Worm (Caenorhabditis elegans) whole organism, mixed stage, embryonic: ENCODE results near the gene sri-73.

Experiments
- M03D4.4 ChIP-seq: sonication (generic microtip); optimal IDR thresholded peaks from 2 replicates; lab custom pipeline; 2017; ENCODE audit warnings: mild to moderate bottlenecking, missing genetic modification characterization, missing compliant biosample characterization
- blmp-1 ChIP-seq: fragments of 150-350 bp; optimal IDR thresholded peaks from 2 replicates; lab custom pipeline; 2014; ENCODE audit warnings: missing biosample characterization, missing genetic modification characterization
- ceh-43 ChIP-seq: fragments of 200-800 bp; sonication (Bioruptor generic); optimal IDR thresholded peaks from 2 replicates; lab custom pipeline; 2018; ENCODE audit warnings: mild to moderate bottlenecking, missing genetic modification characterization, moderate library complexity, missing compliant biosample characterization
- ceh-83 ChIP-seq: fragments of 200-800 bp; sonication (Bioruptor generic); optimal IDR thresholded peaks from 2 replicates; lab custom pipeline; 2018; ENCODE audit warnings: mild to moderate bottlenecking, missing genetic modification characterization, missing compliant biosample characterization
- ces-1 ChIP-seq: fragments of 150-350 bp; optimal IDR thresholded peaks from 2 replicates; lab custom pipeline; 2014; ENCODE audit warnings: missing biosample characterization, missing genetic modification reagents, missing genetic modification characterization
- cnd-1 ChIP-seq: fragments of 200-800 bp; sonication (Bioruptor generic); optimal IDR thresholded peaks from 2 replicates; lab custom pipeline; 2018; ENCODE audit warnings: mild to moderate bottlenecking, missing genetic modification characterization, missing compliant biosample characterization
- drap-1 ChIP-seq: fragments of 200-800 bp; sonication (Bioruptor generic); optimal IDR thresholded peaks from 3 replicates; lab custom pipeline; 2018; ENCODE audit warnings: mild to moderate bottlenecking, missing genetic modification characterization, missing compliant biosample characterization
- elt-1 ChIP-seq: sonication (generic microtip); optimal IDR thresholded peaks from 2 replicates; lab custom pipeline; 2017; ENCODE audit warnings: missing genetic modification characterization, mild to moderate bottlenecking, missing compliant biosample characterization, antibody characterized with exemption, moderate library complexity, borderline replicate concordance; ENCODE audit not compliant: insufficient read depth
- elt-3 ChIP-seq: fragments of 150-350 bp; optimal IDR thresholded peaks from 2 replicates; lab custom pipeline; 2014; ENCODE audit warnings: missing biosample characterization, missing genetic modification characterization
- flh-1 ChIP-seq: fragments of 200-800 bp; sonication (Bioruptor generic); optimal IDR thresholded peaks from 2 replicates; lab custom pipeline; 2018; ENCODE audit warnings: mild to moderate bottlenecking, missing genetic modification characterization, moderate library complexity, missing compliant biosample characterization
- ham-2 ChIP-seq: fragments of 200-800 bp; sonication (Bioruptor generic); optimal IDR thresholded peaks from 2 replicates; lab custom pipeline; 2018; ENCODE audit warnings: mild to moderate bottlenecking, missing genetic modification characterization, missing compliant biosample characterization
- hlh-1 ChIP-seq: fragments of 150-350 bp; optimal IDR thresholded peaks from 2 replicates; lab custom pipeline; 2014; ENCODE audit warnings: missing biosample characterization, missing genetic modification reagents, missing genetic modification characterization
- lin-13 ChIP-seq: fragments of 150-350 bp; optimal IDR thresholded peaks from 2 replicates; lab custom pipeline; 2014; ENCODE audit warnings: missing biosample characterization, missing genetic modification characterization
- lin-32 ChIP-seq: fragments of 200-800 bp; sonication (Bioruptor generic); optimal IDR thresholded peaks from 2 replicates; lab custom pipeline; 2018; ENCODE audit warnings: mild to moderate bottlenecking, missing genetic modification characterization, missing compliant biosample characterization
- lsy-2 ChIP-seq: fragments of 150-350 bp; optimal IDR thresholded peaks from 2 replicates; lab custom pipeline; 2014; ENCODE audit warnings: missing biosample characterization, missing genetic modification characterization
- mab-5 ChIP-seq: fragments of 150-350 bp; optimal IDR thresholded peaks from 2 replicates; lab custom pipeline; 2014; ENCODE audit warnings: missing biosample characterization, missing genetic modification characterization
- mep-1 ChIP-seq: fragments of 150-350 bp; optimal IDR thresholded peaks from 2 replicates; lab custom pipeline; 2017; ENCODE audit warnings: missing biosample characterization, missing genetic modification reagents, missing genetic modification characterization, inconsistent platforms
- mls-2 ChIP-seq: sonication (generic microtip); optimal IDR thresholded peaks from 2 replicates; lab custom pipeline; 2016; ENCODE audit warnings: mild to moderate bottlenecking, missing genetic modification characterization, moderate library complexity, missing compliant biosample characterization
- nhr-12 ChIP-seq: fragments of 150-350 bp; optimal IDR thresholded peaks from 2 replicates; lab custom pipeline; 2014; ENCODE audit warnings: missing biosample characterization, missing genetic modification characterization
- nhr-2 ChIP-seq: fragments of 150-350 bp; optimal IDR thresholded peaks from 2 replicates; lab custom pipeline; 2014; ENCODE audit warnings: missing biosample characterization, missing genetic modification characterization
- nhr-237 ChIP-seq: fragments of 150-350 bp; optimal IDR thresholded peaks from 2 replicates; lab custom pipeline; 2014; ENCODE audit warnings: missing biosample characterization, missing genetic modification characterization
- nhr-28 ChIP-seq: fragments of 150-350 bp; optimal IDR thresholded peaks from 2 replicates; lab custom pipeline; 2014; ENCODE audit warnings: missing biosample characterization, missing genetic modification characterization
- pha-4 ChIP-seq: fragments of 150-350 bp; optimal IDR thresholded peaks from 2 replicates; lab custom pipeline; 2018; ENCODE audit warnings: missing biosample characterization, missing genetic modification reagents, missing genetic modification characterization
- sem-2 ChIP-seq: fragments of 200-800 bp; sonication (Bioruptor generic); optimal IDR thresholded peaks from 2 replicates; lab custom pipeline; 2018; ENCODE audit warnings: mild to moderate bottlenecking, missing genetic modification characterization, missing compliant biosample characterization
- snpc-4 ChIP-seq: fragments of 150-350 bp; optimal IDR thresholded peaks from 2 replicates; lab custom pipeline; 2014; ENCODE audit warnings: missing biosample characterization, missing genetic modification characterization
- sptf-1 ChIP-seq: sonication (generic microtip); optimal IDR thresholded peaks from 2 replicates; lab custom pipeline; 2017; ENCODE audit warnings: mild to moderate bottlenecking, missing genetic modification characterization, moderate library complexity, missing compliant biosample characterization
- unc-120 ChIP-seq: sonication (generic microtip); optimal IDR thresholded peaks from 2 replicates; lab custom pipeline; 2017; ENCODE audit warnings: missing genetic modification characterization, missing compliant biosample characterization; ENCODE audit not compliant: poor library complexity, severe bottlenecking
- unc-39 ChIP-seq: fragments of 150-350 bp; optimal IDR thresholded peaks from 2 replicates; lab custom pipeline; 2014; ENCODE audit warnings: missing biosample characterization, missing genetic modification characterization
- unc-62 ChIP-seq: fragments of 150-350 bp; optimal IDR thresholded peaks from 2 replicates; lab custom pipeline; 2014; ENCODE audit warnings: missing biosample characterization, missing genetic modification reagents, missing genetic modification characterization
- ztf-11 ChIP-seq: fragments of 150-350 bp; optimal IDR thresholded peaks from 2 replicates; lab custom pipeline; 2014; ENCODE audit warnings: missing biosample characterization, missing genetic modification characterization

The sri-73 gene

DNA sequence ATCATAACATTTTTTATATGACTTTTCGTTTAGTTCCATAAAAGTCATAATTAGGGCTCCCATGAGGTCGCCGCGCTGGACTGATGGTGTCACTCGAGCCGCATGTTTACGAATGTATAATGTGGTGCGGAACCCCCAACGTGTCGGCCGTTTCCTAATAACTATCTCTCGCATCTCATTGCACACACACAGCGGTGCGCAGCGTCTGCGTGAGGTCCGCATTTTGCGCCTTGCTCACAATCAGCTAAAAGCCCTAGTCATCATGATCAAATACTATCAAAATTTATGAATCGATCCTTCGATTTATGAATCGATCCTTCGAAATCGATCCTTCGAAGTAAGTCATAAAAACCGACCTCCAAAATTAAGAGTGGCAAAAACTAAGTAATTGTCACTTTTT is 5.9 kb downstream of the sri-73 start, which contains the start of gene srx-7:
TSS of gene srx-7 (plus strand) at position 256 of the 400 bp plus-strand sequence.
- no peak for TF ChIP-seq unc-39
- TF ChIP-seq hlh-1 (tag; lab: Kevin White, UChicago) = no peak
- no peak for TF ChIP-seq ceh-43 (GFP tag; lab: Kevin White, UChicago)
- no peak for TF ChIP-seq drap-1 (GFP tag; lab: Kevin White, UChicago)
- TF ChIP-seq nhr-28 (tag; lab: Kevin White, UChicago) = no peak
- no peak for TF ChIP-seq nhr-237 (tag; lab: Kevin White, UChicago)
- no peak for TF ChIP-seq lin-32 (GFP tag; lab: Kevin White, UChicago)
- no peak for TF ChIP-seq unc-120
- TF ChIP-seq snpc-4 (tag; lab: Kevin White, UChicago) = no peak
- TF ChIP-seq sptf-1 (tag; lab: Kevin White, UChicago) = no peak

DNA sequence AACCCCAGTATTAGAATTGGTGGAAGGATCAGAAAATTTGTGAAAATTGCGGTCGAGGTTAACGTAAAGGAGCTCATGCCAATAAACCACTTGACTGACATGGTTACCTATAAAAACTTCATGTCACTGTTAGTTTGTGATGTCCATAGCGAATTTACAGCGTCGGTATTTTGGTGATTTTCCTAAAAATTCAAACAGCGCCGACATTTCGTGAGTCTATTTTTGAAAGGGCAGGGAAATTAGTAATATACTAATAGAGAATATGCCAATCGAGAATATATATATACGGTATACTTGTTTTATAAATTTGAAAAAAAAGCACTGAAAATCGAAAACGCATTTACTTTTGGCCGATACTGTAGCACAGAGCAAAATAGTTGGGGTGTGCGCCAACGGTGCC is 9.8 kb downstream of the sri-73 start, which contains the start of gene srx-8:
TSS of gene srx-8 (minus strand) at position 101 of the 400 bp plus-strand sequence.
- TF ChIP-seq blmp-1 (tag; lab: Kevin White, UChicago) (no peak), lsy-2 (tag; lab: Kevin White, UChicago) (no peak)

DNA sequence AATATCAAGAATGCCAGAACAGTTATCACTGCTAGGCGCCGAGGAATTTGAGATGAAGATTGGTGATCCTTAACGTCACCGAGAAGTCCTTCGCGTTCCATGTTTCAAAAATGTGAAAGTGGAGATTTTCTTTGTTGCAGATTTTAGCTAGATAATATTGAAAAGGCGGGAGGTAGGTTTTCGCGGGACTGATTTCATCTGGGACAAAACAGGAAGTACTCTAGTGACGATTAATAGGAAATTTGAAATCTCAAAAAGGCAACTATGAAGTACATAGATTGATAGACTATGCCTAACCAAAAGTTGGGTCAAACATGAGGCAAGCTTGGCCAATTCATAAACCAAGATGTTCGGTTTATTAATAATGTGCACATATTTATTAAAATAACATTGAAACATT is 12.8 kb downstream of the sri-73 start, which contains the start of gene C14C6.8:
TSS of gene C14C6.8 (minus strand) at position 101 of the 400 bp plus-strand sequence.
- TF ChIP-seq M03D4.4 (tag; lab: Kevin White, UChicago) = no peak
- no peak for TF ChIP-seq flh-1 (GFP tag; lab: Kevin White, UChicago)
- TF ChIP-seq mep-1 (tag; lab: Kevin White, UChicago) = no peak
- no peak for TF ChIP-seq ztf-11 (tag; lab: Kevin White, UChicago)
- TF ChIP-seq mab-5 (tag; lab: Kevin White, UChicago) = no peak
- no peak for TF ChIP-seq nhr-237 (tag; lab: Kevin White, UChicago)
- no peak for TF ChIP-seq ceh-43 (GFP tag; lab: Kevin White, UChicago)
- TF ChIP-seq elt-1 = no peak
- no peak for TF ChIP-seq unc-62 (GFP tag; lab: Kevin White, UChicago)
- TF ChIP-seq cnd-1 = no peak
- TF ChIP-seq ces-1 (GFP tag; lab: Kevin White, UChicago) = no peak
- no peak for TF ChIP-seq ham-2 (GFP tag; lab: Kevin White, UChicago)
- TF ChIP-seq nhr-2 (tag; lab: Kevin White, UChicago) = no peak
- no peak for TF ChIP-seq elt-3 (tag; lab: Kevin White, UChicago)
- TF ChIP-seq drap-1 (GFP tag; lab: Kevin White, UChicago) = no peak
- no peak for TF ChIP-seq lin-13 (tag; lab: Kevin White, UChicago)
- no peak for TF ChIP-seq blmp-1 (tag; lab: Kevin White, UChicago)
- TF ChIP-seq nhr-28 (tag; lab: Kevin White, UChicago) = no peak
- no peak for TF ChIP-seq pha-4 (tag; lab: Kevin White, UChicago)

DNA sequence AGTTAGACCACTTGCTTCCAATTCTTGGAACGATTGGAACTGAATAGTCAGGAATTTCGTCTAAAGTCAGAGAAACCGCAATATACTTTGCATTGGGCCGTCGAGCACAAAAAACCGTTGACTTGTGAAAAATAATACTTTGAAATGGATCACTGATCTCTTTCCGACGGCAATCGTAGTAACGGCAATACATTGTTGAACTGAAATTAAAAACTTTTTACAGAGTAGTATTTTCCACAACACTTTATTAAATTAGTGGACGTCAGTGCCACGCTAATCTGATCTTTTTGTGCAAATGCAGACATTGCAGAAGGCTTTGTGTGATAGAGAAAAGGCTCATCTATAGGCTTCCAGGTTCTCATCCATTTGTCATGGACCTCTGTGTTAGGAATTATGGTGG is 13.5 kb downstream of the sri-73 start:
- no peak for TF ChIP-seq sem-2 (GFP tag; lab: Kevin White, UChicago)

DNA sequence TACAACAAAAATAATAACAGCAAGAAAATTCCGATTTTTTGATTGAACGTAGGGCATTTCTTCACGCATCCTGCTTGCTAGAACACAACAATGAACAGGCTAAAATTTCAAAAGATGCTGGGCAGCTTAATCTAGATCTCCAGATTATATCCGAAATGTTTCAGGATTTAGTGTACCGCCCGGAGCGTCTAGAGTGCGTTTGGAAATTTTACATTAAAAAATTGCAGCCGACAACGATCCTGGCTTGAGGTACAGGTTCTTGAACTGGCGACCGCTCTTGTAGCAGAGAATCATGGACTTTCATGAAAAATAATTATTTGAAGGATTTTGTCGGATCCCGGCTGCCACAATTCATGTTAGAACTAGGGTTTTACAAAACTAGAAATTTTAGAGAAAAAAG is 17.9 kb downstream of the sri-73 start, which contains the start of gene C14C6.6:
TSS of gene C14C6.6 (minus strand) at position 101 of the 400 bp plus-strand sequence.
- TF ChIP-seq elt-3 (tag; lab: Kevin White, UChicago) (no peak), mls-2 (tag; lab: Kevin White, UChicago) (no peak), nhr-12 (tag; lab: Kevin White, UChicago) (no peak), elt-1 (no peak), ceh-83 (no peak), lin-32 (GFP tag; lab: Kevin White, UChicago) (no peak)

DNA sequence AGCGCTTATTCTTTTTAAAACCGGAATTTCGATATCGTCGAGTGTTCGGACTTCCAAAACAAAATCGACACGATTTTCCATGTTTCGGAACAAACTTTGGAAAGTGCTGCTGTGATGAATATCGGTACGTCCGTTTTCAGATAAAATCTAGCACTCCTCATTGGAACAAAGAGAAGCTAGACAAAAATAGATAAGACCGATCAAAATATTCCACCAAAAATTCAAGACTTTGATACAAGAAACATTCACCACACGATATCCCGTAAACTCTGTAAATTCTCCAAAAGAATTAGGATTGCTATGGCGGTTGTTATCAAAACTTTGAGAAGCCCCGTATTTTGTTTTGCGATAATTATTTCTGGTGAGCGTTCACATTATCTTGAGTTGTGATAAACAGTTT is 22.7 kb downstream of the sri-73 start, which contains the start of gene C14C6.3:
TSS of gene C14C6.3 (plus strand) at position 301 of the 400 bp plus-strand sequence.
- TF ChIP-seq elt-3 (tag; lab: Kevin White, UChicago) = no peak
- TF ChIP-seq nhr-28 (tag; lab: Kevin White, UChicago) = no peak
- no peak for TF ChIP-seq sptf-1 (tag; lab: Kevin White, UChicago)
- TF ChIP-seq nhr-237 (tag; lab: Kevin White, UChicago) = no peak
- no peak for TF ChIP-seq mls-2 (tag; lab: Kevin White, UChicago)
- no peak for TF ChIP-seq nhr-12 (tag; lab: Kevin White, UChicago)
- TF ChIP-seq lin-13 (tag; lab: Kevin White, UChicago) = no peak
- no peak for TF ChIP-seq mep-1 (tag; lab: Kevin White, UChicago)
- no peak for TF ChIP-seq ces-1 (GFP tag; lab: Kevin White, UChicago)
- TF ChIP-seq unc-62 (GFP tag; lab: Kevin White, UChicago) = no peak
